Worm (Caenorhabditis elegans): ENCODE results near the gene gon-4.

DNA sequence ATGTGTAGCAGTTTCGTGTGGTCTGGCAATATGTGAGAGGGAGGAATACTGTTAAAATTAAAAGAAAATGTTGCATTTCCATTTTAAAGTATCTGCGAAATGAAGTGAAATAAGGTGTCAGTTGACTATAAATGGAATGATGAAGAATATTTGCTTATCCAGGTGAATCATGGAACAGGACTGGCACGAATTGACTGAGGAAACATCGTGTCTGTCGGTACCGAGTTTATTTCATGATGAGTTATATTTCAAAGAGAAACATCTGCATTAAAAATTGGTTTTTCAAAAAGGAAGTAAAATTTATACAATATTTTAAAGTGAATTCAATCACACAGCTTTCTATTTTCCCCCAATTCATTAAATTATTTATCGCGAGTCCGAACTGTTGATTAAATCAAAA is 29.9 kb downstream of the gon-4 start, which contains the start of gene F01G10.6:
- TF ChIP-seq ama-1 (optimal IDR thresholded peaks at IDR 0.05) (no peak), lin-39 (tag; optimal IDR thresholded peaks at IDR 0.05) (no peak), nhr-237 (tag; optimal IDR thresholded peaks at IDR 0.05) (no peak), snpc-4 (tag; optimal IDR thresholded peaks at IDR 0.05) (no peak), aly-2 (tag; optimal IDR thresholded peaks at IDR 0.05) (no peak), ztf-11 (tag; optimal IDR thresholded peaks at IDR 0.05) (no peak), nhr-77 (tag; optimal IDR thresholded peaks at IDR 0.05) (no peak), elt-3 (tag; optimal IDR thresholded peaks at IDR 0.05) (no peak)
